Worm (Caenorhabditis elegans) whole organism, L3 larva: Measurements from ENCODE around the gene snap-29.

Experiments
- R02D3.7 ChIP-seq: fragments of 150-350 bp; optimal IDR thresholded peaks from 2 replicates; lab custom pipeline; 2014; ENCODE audit warnings: missing biosample characterization, missing genetic modification characterization
- ama-1 ChIP-seq: fragments of 150-350 bp; optimal IDR thresholded peaks from 2 replicates; lab custom pipeline; 2018
- ceh-16 ChIP-seq: sonication (generic microtip); optimal IDR thresholded peaks from 2 replicates; lab custom pipeline; 2017; ENCODE audit warnings: missing biosample characterization, missing genetic modification characterization
- ceh-28 ChIP-seq: fragments of 150-350 bp; optimal IDR thresholded peaks from 2 replicates; lab custom pipeline; 2014; ENCODE audit warnings: missing biosample characterization, missing genetic modification reagents, missing genetic modification characterization
- ceh-82 ChIP-seq: fragments of 150-350 bp; optimal IDR thresholded peaks from 2 replicates; lab custom pipeline; 2014; ENCODE audit warnings: missing biosample characterization, missing genetic modification characterization
- ceh-9 ChIP-seq: sonication (generic microtip); optimal IDR thresholded peaks from 2 replicates; lab custom pipeline; 2018; ENCODE audit warnings: missing biosample characterization, missing genetic modification characterization
- egl-27 ChIP-seq: sonication (generic microtip); optimal IDR thresholded peaks from 4 replicates; lab custom pipeline; 2017; ENCODE audit warnings: missing biosample characterization, missing genetic modification reagents, missing genetic modification characterization
- egl-5 ChIP-seq: fragments of 150-350 bp; optimal IDR thresholded peaks from 2 replicates; lab custom pipeline; 2017; ENCODE audit warnings: missing biosample characterization, missing genetic modification reagents, missing genetic modification characterization, inconsistent platforms
- elt-1 ChIP-seq: fragments of 150-350 bp; optimal IDR thresholded peaks from 2 replicates; lab custom pipeline; 2014; ENCODE audit warnings: missing biosample characterization, missing genetic modification characterization
- elt-2 ChIP-seq: sonication (generic microtip); optimal IDR thresholded peaks from 2 replicates; lab custom pipeline; 2016; ENCODE audit warnings: missing genetic modification reagents, mild to moderate bottlenecking, missing genetic modification characterization, missing compliant biosample characterization
- eor-1 ChIP-seq, 2 experiments: fragments of 150-350 bp; optimal IDR thresholded peaks; 2 replicates each; lab custom pipeline; 2014 to 2018; ENCODE audit warnings: missing biosample characterization in 2 of 2, missing genetic modification characterization in 2 of 2
- fkh-10 ChIP-seq: sonication (generic microtip); optimal IDR thresholded peaks from 2 replicates; lab custom pipeline; 2017; ENCODE audit warnings: missing biosample characterization, missing genetic modification reagents, missing genetic modification characterization
- fkh-2 ChIP-seq: fragments of 150-350 bp; optimal IDR thresholded peaks from 2 replicates; lab custom pipeline; 2014; ENCODE audit warnings: missing biosample characterization, missing genetic modification reagents, missing genetic modification characterization
- fos-1 ChIP-seq: fragments of 150-350 bp; optimal IDR thresholded peaks from 2 replicates; lab custom pipeline; 2014; ENCODE audit warnings: missing biosample characterization, missing genetic modification characterization
- hmg-11 ChIP-seq: sonication (generic microtip); optimal IDR thresholded peaks from 2 replicates; lab custom pipeline; 2016; ENCODE audit warnings: missing genetic modification characterization, missing compliant biosample characterization
- jun-1 ChIP-seq: fragments of 150-350 bp; optimal IDR thresholded peaks from 2 replicates; lab custom pipeline; 2014; ENCODE audit warnings: missing biosample characterization, missing genetic modification reagents, missing genetic modification characterization
- lin-15B ChIP-seq: fragments of 150-350 bp; optimal IDR thresholded peaks from 2 replicates; lab custom pipeline; 2014; ENCODE audit warnings: missing biosample characterization, missing genetic modification characterization
- lin-39 ChIP-seq: fragments of 150-350 bp; optimal IDR thresholded peaks from 2 replicates; lab custom pipeline; 2018; ENCODE audit warnings: missing biosample characterization, missing genetic modification reagents, missing genetic modification characterization
- lsy-12 ChIP-seq: sonication (generic microtip); optimal IDR thresholded peaks from 2 replicates; lab custom pipeline; 2016; ENCODE audit warnings: mild to moderate bottlenecking, missing genetic modification characterization, missing compliant biosample characterization
- mdl-1 ChIP-seq: fragments of 150-350 bp; optimal IDR thresholded peaks from 2 replicates; lab custom pipeline; 2014; ENCODE audit warnings: missing biosample characterization, missing genetic modification characterization
- mml-1 ChIP-seq: fragments of 150-350 bp; sonication (generic microtip); optimal IDR thresholded peaks from 3 replicates; lab custom pipeline; 2014; ENCODE audit warnings: missing biosample characterization, missing genetic modification characterization
- nfya-1 ChIP-seq: sonication (generic microtip); optimal IDR thresholded peaks from 2 replicates; lab custom pipeline; 2017; ENCODE audit warnings: missing genetic modification characterization, mild to moderate bottlenecking, missing compliant biosample characterization, antibody characterized with exemption, moderate library complexity; ENCODE audit not compliant: insufficient read depth
- nhr-11 ChIP-seq: fragments of 150-350 bp; optimal IDR thresholded peaks from 2 replicates; lab custom pipeline; 2014; ENCODE audit warnings: missing biosample characterization, missing genetic modification characterization
- nhr-12 ChIP-seq: fragments of 150-350 bp; optimal IDR thresholded peaks from 2 replicates; lab custom pipeline; 2014; ENCODE audit warnings: missing biosample characterization, missing genetic modification characterization
- nhr-23 ChIP-seq: fragments of 150-350 bp; optimal IDR thresholded peaks from 2 replicates; lab custom pipeline; 2014; ENCODE audit warnings: missing biosample characterization, missing genetic modification reagents, missing genetic modification characterization
- nhr-25 ChIP-seq: sonication (generic microtip); optimal IDR thresholded peaks from 2 replicates; lab custom pipeline; 2017; ENCODE audit warnings: missing biosample characterization, missing genetic modification characterization
- nhr-28 ChIP-seq: fragments of 150-350 bp; optimal IDR thresholded peaks from 2 replicates; lab custom pipeline; 2014; ENCODE audit warnings: missing biosample characterization, missing genetic modification characterization
- nhr-43 ChIP-seq: sonication (generic microtip); optimal IDR thresholded peaks from 2 replicates; lab custom pipeline; 2016; ENCODE audit warnings: mild to moderate bottlenecking, missing genetic modification characterization, missing compliant biosample characterization; ENCODE audit not compliant: poor library complexity, severe bottlenecking
- nhr-67 ChIP-seq: fragments of 150-350 bp; optimal IDR thresholded peaks from 2 replicates; lab custom pipeline; 2014; ENCODE audit warnings: missing biosample characterization, missing genetic modification characterization
- nhr-76 ChIP-seq: fragments of 150-350 bp; sonication (generic microtip); optimal IDR thresholded peaks from 5 replicates; lab custom pipeline; 2014; ENCODE audit warnings: missing biosample characterization, missing genetic modification characterization
- nhr-77 ChIP-seq: fragments of 150-350 bp; optimal IDR thresholded peaks from 2 replicates; lab custom pipeline; 2014; ENCODE audit warnings: missing biosample characterization, missing genetic modification characterization
- pha-4 ChIP-seq: fragments of 150-350 bp; optimal IDR thresholded peaks from 2 replicates; lab custom pipeline; 2014; ENCODE audit warnings: missing biosample characterization, missing genetic modification reagents, missing genetic modification characterization
- pqm-1 ChIP-seq: fragments of 150-350 bp; optimal IDR thresholded peaks from 2 replicates; lab custom pipeline; 2017; ENCODE audit warnings: missing biosample characterization, missing genetic modification characterization, inconsistent platforms
- sea-2 ChIP-seq: fragments of 150-350 bp; sonication (generic microtip); optimal IDR thresholded peaks from 4 replicates; lab custom pipeline; 2014; ENCODE audit warnings: missing biosample characterization, missing genetic modification reagents, missing genetic modification characterization
- skn-1 ChIP-seq: fragments of 150-350 bp; optimal IDR thresholded peaks from 2 replicates; lab custom pipeline; 2014; ENCODE audit warnings: missing biosample characterization, missing genetic modification characterization
- snpc-4 ChIP-seq: fragments of 150-350 bp; optimal IDR thresholded peaks from 2 replicates; lab custom pipeline; 2014; ENCODE audit warnings: missing biosample characterization, missing genetic modification characterization
- tbx-2 ChIP-seq: sonication (generic microtip); optimal IDR thresholded peaks from 2 replicates; lab custom pipeline; 2016; ENCODE audit warnings: mild to moderate bottlenecking, missing genetic modification characterization, missing compliant biosample characterization
- unc-39 ChIP-seq: sonication (generic microtip); optimal IDR thresholded peaks from 4 replicates; lab custom pipeline; 2017; ENCODE audit warnings: missing biosample characterization, missing genetic modification characterization
- ztf-11 ChIP-seq: fragments of 150-350 bp; optimal IDR thresholded peaks from 2 replicates; lab custom pipeline; 2014; ENCODE audit warnings: missing biosample characterization, missing genetic modification characterization
- ztf-4 ChIP-seq: fragments of 150-350 bp; optimal IDR thresholded peaks from 2 replicates; lab custom pipeline; 2014; ENCODE audit warnings: missing biosample characterization, missing genetic modification characterization

The snap-29 gene

ce11 chrIII:8788690-8789089 lies 12.6 kb downstream of the snap-29 start:
- TF ChIP-seq lin-39 (tag; lab: Kevin White, UChicago) (peak; percentile 73), egl-5 (tag; lab: Kevin White, UChicago) (peak; percentile 32), ceh-28 (tag; lab: Kevin White, UChicago) (no peak), lin-15B (tag; lab: Kevin White, UChicago) (peak; percentile 17), nfya-1 (tag; lab: Kevin White, UChicago) (peak; percentile 25), hmg-11 (peak; percentile 40), nhr-25 (no peak), fkh-2 (tag; lab: Kevin White, UChicago) (no peak)

- TF ChIP-seq fkh-2 (tag; lab: Kevin White, UChicago), result no peak
- no peak for TF ChIP-seq nhr-28
- no peak for TF ChIP-seq ceh-28 (tag; lab: Kevin White, UChicago)
- no peak for TF ChIP-seq ztf-4
- TF ChIP-seq pqm-1 (tag; lab: Kevin White, UChicago), result no peak
- TF ChIP-seq ztf-11 (tag; lab: Kevin White, UChicago), result no peak
- TF ChIP-seq fos-1 (tag; lab: Kevin White, UChicago), result no peak
- TF ChIP-seq nhr-67, result no peak
- no peak for TF ChIP-seq jun-1 (tag; lab: Kevin White, UChicago)
- TF ChIP-seq nhr-11 (tag; lab: Kevin White, UChicago), result no peak
- no peak for TF ChIP-seq unc-39 (tag; lab: Kevin White, UChicago)
- TF ChIP-seq ceh-16, result no peak
- no peak for TF ChIP-seq elt-1 (tag; lab: Kevin White, UChicago)
- TF ChIP-seq nhr-12 (tag; lab: Kevin White, UChicago), result no peak
- TF ChIP-seq ceh-82 (tag; lab: Kevin White, UChicago), result no peak
Measured at ce11 chrIII:8791235-8791634, 15.2 kb downstream of the snap-29 start, which contains the start of the genes zfp-1 and F54F2.14. zfp-1 (plus strand) TSS chrIII:8791535. F54F2.14 (plus strand) TSS chrIII:8791546.

- TF ChIP-seq tbx-2 (no peak), sea-2 (GFP tag; lab: Kevin White, UChicago) (no peak), skn-1 (tag; lab: Kevin White, UChicago) (no peak), fkh-10 (GFP tag; lab: Kevin White, UChicago) (no peak), nhr-28 (no peak), pqm-1 (tag; lab: Kevin White, UChicago) (no peak)
Measured at ce11 chrIII:8792251-8792650, 16.2 kb downstream of the snap-29 start, which contains the start of gene ztf-1. ztf-1 (minus strand) TSS chrIII:8792351.

- TF ChIP-seq ceh-82 (tag; lab: Kevin White, UChicago), result no peak
- no peak for TF ChIP-seq ceh-16
- TF ChIP-seq nhr-76, result no peak
- TF ChIP-seq elt-2 (tag; lab: Kevin White, UChicago), result peak; percentile 75
- TF ChIP-seq ama-1 (lab: Kevin White, UChicago), result peak; percentile 77
- TF ChIP-seq hmg-11, result peak; percentile 79
- peak; percentile 91 for TF ChIP-seq nhr-25
- TF ChIP-seq elt-1 (tag; lab: Kevin White, UChicago), result peak; percentile 52
- peak; percentile 20 for TF ChIP-seq pqm-1 (tag; lab: Kevin White, UChicago)
- peak; percentile 95 for TF ChIP-seq pha-4 (tag; lab: Kevin White, UChicago)
- TF ChIP-seq unc-39 (tag; lab: Kevin White, UChicago), result no peak
- peak; percentile 17 for TF ChIP-seq ceh-28 (tag; lab: Kevin White, UChicago)
- peak; percentile 31 for TF ChIP-seq egl-5 (tag; lab: Kevin White, UChicago)
- TF ChIP-seq R02D3.7, result peak; percentile 30
- TF ChIP-seq lsy-12 (tag; lab: Kevin White, UChicago), result peak; percentile 87
- no peak for TF ChIP-seq nhr-67
- TF ChIP-seq ztf-11 (tag; lab: Kevin White, UChicago), result no peak
- peak; percentile 79 for TF ChIP-seq lin-39 (tag; lab: Kevin White, UChicago)
- TF ChIP-seq ceh-9 (tag; lab: Kevin White, UChicago), result no peak
- TF ChIP-seq nfya-1 (tag; lab: Kevin White, UChicago), result peak; percentile 68
- TF ChIP-seq mml-1 (tag; lab: Kevin White, UChicago), result no peak
- peak; percentile 72 for TF ChIP-seq snpc-4
- TF ChIP-seq nhr-43 (tag; lab: Kevin White, UChicago), result peak; percentile 69
- no peak for TF ChIP-seq nhr-11 (tag; lab: Kevin White, UChicago)
- TF ChIP-seq skn-1 (tag; lab: Kevin White, UChicago), result peak; percentile 33
- no peak for TF ChIP-seq fkh-2 (tag; lab: Kevin White, UChicago)
- peak; percentile 42 for TF ChIP-seq egl-27 (tag; lab: Kevin White, UChicago)
- no peak for TF ChIP-seq nhr-77
- TF ChIP-seq nhr-28, result no peak
- no peak for TF ChIP-seq fkh-10 (GFP tag; lab: Kevin White, UChicago)
- peak; percentile 86 for TF ChIP-seq jun-1 (tag; lab: Kevin White, UChicago)
- TF ChIP-seq mdl-1 (tag; lab: Kevin White, UChicago), result peak; percentile 31
- TF ChIP-seq nhr-23, result peak; percentile 86
- TF ChIP-seq lin-15B (tag; lab: Kevin White, UChicago), result peak; percentile 49
- no peak for TF ChIP-seq eor-1 (tag; optimal IDR thresholded peaks at IDR 0.05; lab: Kevin White, UChicago)
Measured at ce11 chrIII:8794793-8795192, 18.7 kb downstream of the snap-29 start.
